Fruit fly (Drosophila melanogaster): Measurements from ENCODE around the gene CG14891.

CG14891 gene

DNA sequence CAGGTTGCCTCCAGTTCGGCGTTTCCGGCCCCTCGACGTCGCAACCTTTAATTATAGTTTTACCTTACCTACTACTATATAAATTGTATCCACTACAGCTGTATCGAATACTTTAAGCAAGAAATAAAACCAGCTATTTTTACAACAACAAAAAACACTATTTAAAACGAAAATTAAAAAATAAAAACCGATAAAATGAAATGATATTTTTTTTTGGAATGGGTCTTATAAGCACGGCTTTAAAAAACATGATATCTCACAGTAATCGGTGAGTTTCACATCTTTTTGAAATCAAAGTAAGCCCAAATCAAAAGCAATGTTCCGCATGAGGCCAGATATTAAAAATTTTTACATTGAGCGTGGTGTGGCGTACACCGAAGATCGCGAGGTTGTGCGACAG lies at the start of gene CG14891:
Gene CG14891, plus strand, starts transcription at position 301 of the 400 bp plus-strand sequence.
- no peak for TF ChIP-seq C15 (GFP tag; IDR thresholded peaks at IDR 0.05)
- peak; percentile 11 for TF ChIP-seq sens (GFP tag)

DNA sequence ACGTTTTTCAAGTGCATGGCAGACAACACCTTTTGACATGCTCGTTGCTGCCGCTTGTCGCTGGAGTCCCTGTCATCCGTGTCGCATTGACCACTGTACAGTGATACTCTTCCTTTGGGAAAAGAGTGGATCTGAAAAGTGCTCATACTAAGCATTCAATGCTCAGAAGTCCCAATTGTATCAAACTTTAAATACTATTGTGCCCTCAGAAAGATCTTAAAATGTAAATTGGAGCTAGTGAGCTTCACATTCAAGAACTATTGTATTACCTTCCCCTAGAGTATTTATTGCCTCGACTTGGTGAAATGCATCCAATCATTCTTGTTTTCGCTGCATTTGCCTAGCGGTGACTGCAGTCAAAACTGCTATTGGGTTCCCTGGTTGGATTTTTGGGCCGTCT lies 47.9 kb upstream of the CG14891 start:
- TF ChIP-seq D19A (tag; optimal IDR thresholded peaks at IDR 0.05) (peak; percentile 98), Blimp-1 (GFP tag; optimal IDR thresholded peaks at IDR 0.05) (peak; percentile 12), Drgx (GFP tag; IDR thresholded peaks at IDR 0.05) (0 out of 2 replicates have a peak, but pooled peaks have one; percentile 29), sens-2 (GFP tag; IDR thresholded peaks at IDR 0.05) (no peak)

DNA sequence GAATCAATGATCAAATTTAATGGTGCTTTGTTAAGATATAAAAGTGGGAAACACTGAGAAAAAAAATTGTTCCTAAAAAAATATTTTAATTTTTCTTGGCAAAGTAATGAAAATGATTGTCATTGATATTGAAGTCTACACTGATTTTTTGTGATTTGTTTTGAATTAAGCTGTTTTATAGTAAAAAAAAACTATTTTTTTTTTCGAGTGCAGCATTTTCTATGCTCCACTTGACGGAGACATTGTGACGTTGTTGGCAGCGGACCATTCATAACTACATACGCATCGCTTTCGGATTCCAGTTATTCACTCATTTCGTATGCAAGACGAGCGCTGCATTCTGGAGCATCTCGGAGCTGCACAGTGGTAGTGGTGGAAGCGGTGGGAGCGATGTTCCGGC lies 47.1 kb upstream of the CG14891 start:
- TF ChIP-seq CG11398 (GFP tag; optimal IDR thresholded peaks at IDR 0.05): no peak
- TF ChIP-seq ssp (GFP tag; IDR thresholded peaks at IDR 0.05): peak; percentile 43; the same call in 1 of the 2 replicates
- TF ChIP-seq mam (GFP tag; optimal IDR thresholded peaks at IDR 0.05): peak; percentile 14
- no peak for TF ChIP-seq CG13296 (GFP tag; optimal IDR thresholded peaks at IDR 0.05)
- TF ChIP-seq CG7271 (tag; optimal IDR thresholded peaks at IDR 0.05): no peak
- no peak for TF ChIP-seq sima (GFP tag; optimal IDR thresholded peaks at IDR 0.05)
- peak; percentile 13 for TF ChIP-seq run (tag; optimal IDR thresholded peaks at IDR 0.05)
- no peak for TF ChIP-seq pho (GFP tag; optimal IDR thresholded peaks at IDR 0.05)
- TF ChIP-seq sim (GFP tag; IDR thresholded peaks at IDR 0.05): peak; percentile 81
- no peak for TF ChIP-seq emc (GFP tag; optimal IDR thresholded peaks at IDR 0.05)
- TF ChIP-seq amos (GFP tag; IDR thresholded peaks at IDR 0.05; ENCODE audit: partially characterized antibody): no peak
- TF ChIP-seq lilli (GFP tag; optimal IDR thresholded peaks at IDR 0.05): no peak
- peak; percentile 54; the same call in 1 of the 2 replicates for TF ChIP-seq CG14441 (GFP tag; IDR thresholded peaks at IDR 0.05)
- no peak for TF ChIP-seq CG10543 (GFP tag; optimal IDR thresholded peaks at IDR 0.05)
- TF ChIP-seq sd (tag; optimal IDR thresholded peaks at IDR 0.05): peak; percentile 38
- no peak for TF ChIP-seq CG4282 (GFP tag; optimal IDR thresholded peaks at IDR 0.05)
- TF ChIP-seq bab2 (GFP tag; optimal IDR thresholded peaks at IDR 0.05): no peak
- TF ChIP-seq TFAM (GFP tag; optimal IDR thresholded peaks at IDR 0.05): no peak
- no peak for TF ChIP-seq CG10274 (GFP tag; optimal IDR thresholded peaks at IDR 0.05)
- no peak for TF ChIP-seq cg (GFP tag; optimal IDR thresholded peaks at IDR 0.05)
- peak; percentile 13; the same call in 1 of the 2 replicates for TF ChIP-seq CG9215 (GFP tag; IDR thresholded peaks at IDR 0.05)
- no peak for TF ChIP-seq CG18011 (GFP tag; optimal IDR thresholded peaks at IDR 0.05)
- peak; percentile 49; the same call in 1 of the 3 replicates for TF ChIP-seq CG14050 (GFP tag; IDR thresholded peaks at IDR 0.05)
- TF ChIP-seq sob (GFP tag; IDR thresholded peaks at IDR 0.05): peak; percentile 54; the same call in 1 of the 2 replicates
- TF ChIP-seq nerfin-2 (GFP tag; IDR thresholded peaks at IDR 0.05; ENCODE audit: partially characterized antibody): no peak
- no peak for TF ChIP-seq CG6791 (GFP tag; IDR thresholded peaks at IDR 0.05; ENCODE audit: partially characterized antibody)
- peak; percentile 15; the same call in 1 of the 3 replicates for TF ChIP-seq sr (GFP tag; IDR thresholded peaks at IDR 0.05)
- peak; percentile 93 for TF ChIP-seq HLH3B (GFP tag; IDR thresholded peaks at IDR 0.05)
- no peak for TF ChIP-seq Hr78 (GFP tag; optimal IDR thresholded peaks at IDR 0.05)
- TF ChIP-seq Abd-B (GFP tag; optimal IDR thresholded peaks at IDR 0.05): peak; percentile 35
- TF ChIP-seq CG4424 (GFP tag; optimal IDR thresholded peaks at IDR 0.05): peak; percentile 66
- TF ChIP-seq BtbVII (GFP tag; optimal IDR thresholded peaks at IDR 0.05): no peak
- no peak for TF ChIP-seq mld (GFP tag; IDR thresholded peaks at IDR 0.05; ENCODE audit: partially characterized antibody)
- peak; percentile 37 for TF ChIP-seq stwl (tag; optimal IDR thresholded peaks at IDR 0.05)
- TF ChIP-seq cad (GFP tag; optimal IDR thresholded peaks at IDR 0.05): no peak
- TF ChIP-seq Nf-YC (tag; optimal IDR thresholded peaks at IDR 0.05): peak; percentile 38
- peak; percentile 81 for TF ChIP-seq gce (GFP tag; IDR thresholded peaks at IDR 0.05)
- peak; percentile 93 for TF ChIP-seq Blimp-1 (GFP tag; optimal IDR thresholded peaks at IDR 0.05)
- no peak for TF ChIP-seq CG2129 (GFP tag; IDR thresholded peaks at IDR 0.05; ENCODE audit: partially characterized antibody)
- peak; percentile 88 for TF ChIP-seq zen (tag; optimal IDR thresholded peaks at IDR 0.05)
- TF ChIP-seq bowl (GFP tag; IDR thresholded peaks at IDR 0.05): peak; percentile 11; the same call in 1 of the 2 replicates
- peak; percentile 64 for TF ChIP-seq onecut (GFP tag; IDR thresholded peaks at IDR 0.05)

Data from whole organism, embryonic.